Fruit fly (Drosophila melanogaster) whole organism, wandering third instar larva: ENCODE measurements around the gene t-Grip84.

Source experiments
- Abd-B ChIP-seq: fragments of >200 bp; optimal IDR thresholded peaks from 2 replicates; lab custom pipeline; 2017; ENCODE audit warnings: missing biosample characterization, missing genetic modification characterization
- CrebA ChIP-seq: fragments of 200-800 bp; sonication (Bioruptor generic); optimal IDR thresholded peaks from 2 replicates; lab custom pipeline; 2016; ENCODE audit warnings: missing biosample characterization, mild to moderate bottlenecking, missing genetic modification characterization, borderline replicate concordance
- Dfd ChIP-seq: fragments of >200 bp; optimal IDR thresholded peaks from 2 replicates; lab custom pipeline; 2017; ENCODE audit warnings: missing biosample characterization, missing genetic modification characterization
- Hr83 ChIP-seq: fragments of 200-300 bp; sonication (Bioruptor generic); optimal IDR thresholded peaks from 2 replicates; lab custom pipeline; 2016; ENCODE audit warnings: missing biosample characterization, mild to moderate bottlenecking, missing genetic modification characterization, moderate library complexity; ENCODE audit not compliant: poor library complexity, severe bottlenecking
- N ChIP-seq: fragments of >200 bp; optimal IDR thresholded peaks from 2 replicates; lab custom pipeline; 2018; ENCODE audit warnings: missing biosample characterization, missing external identifiers, missing genetic modification characterization
- Sp1 ChIP-seq: fragments of 200-800 bp; sonication (Bioruptor generic); optimal IDR thresholded peaks from 3 replicates; lab custom pipeline; 2019; ENCODE audit warnings: missing biosample characterization, mild to moderate bottlenecking, missing genetic modification characterization, moderate library complexity
- brk ChIP-seq: fragments of 200-800 bp; sonication (Bioruptor generic); optimal IDR thresholded peaks from 2 replicates; lab custom pipeline; 2016; ENCODE audit warnings: missing biosample characterization, mild to moderate bottlenecking, missing genetic modification characterization
- ey ChIP-seq: fragments of 200-800 bp; sonication (Bioruptor generic); optimal IDR thresholded peaks from 2 replicates; lab custom pipeline; 2016; ENCODE audit warnings: missing biosample characterization, missing genetic modification characterization
- foxo ChIP-seq, 2 experiments: fragments of 200-800 bp; sonication (Bioruptor generic); optimal IDR thresholded peaks; 2 replicates in 1 of 2; 3 replicates in 1 of 2; lab custom pipeline; 2016 to 2017; ENCODE audit warnings: missing biosample characterization in 2 of 2, missing genetic modification characterization in 2 of 2
- fru ChIP-seq: fragments of 200-800 bp; sonication (Bioruptor generic); optimal IDR thresholded peaks from 3 replicates; lab custom pipeline; 2016; ENCODE audit warnings: missing biosample characterization, mild to moderate bottlenecking, missing genetic modification characterization
- h ChIP-seq: fragments of 200-800 bp; sonication (Bioruptor generic); optimal IDR thresholded peaks from 3 replicates; lab custom pipeline; 2016; ENCODE audit warnings: missing biosample characterization, mild to moderate bottlenecking, missing genetic modification characterization
- lola ChIP-seq: fragments of >200 bp; optimal IDR thresholded peaks from 2 replicates; lab custom pipeline; 2017; ENCODE audit warnings: missing biosample characterization, missing genetic modification characterization
- pan ChIP-seq: fragments of >200 bp; optimal IDR thresholded peaks from 2 replicates; lab custom pipeline; 2017
- rgr ChIP-seq: fragments of 200-800 bp; sonication (Bioruptor generic); optimal IDR thresholded peaks from 3 replicates; lab custom pipeline; 2016; ENCODE audit warnings: missing biosample characterization, mild to moderate bottlenecking, missing genetic modification characterization

Gene t-Grip84

dm6 chr3L:7541068-7541467 lies 49.7 kb downstream of the t-Grip84 start, which contains the start of gene CG32374:
Gene CG32374, minus strand, starts transcription at chr3L:7541168.
- TF ChIP-seq ey = no peak
- TF ChIP-seq fru (GFP tag; lab: Kevin White, UChicago) = no peak
- TF ChIP-seq Hr83 (GFP tag; lab: Kevin White, UChicago) = no peak
- TF ChIP-seq Abd-B = no peak
- no peak for TF ChIP-seq pan (lab: Kevin White, UChicago)
- TF ChIP-seq Dfd (GFP tag; lab: Kevin White, UChicago) = no peak
- TF ChIP-seq foxo (GFP tag; optimal IDR thresholded peaks at IDR 0.05; lab: Kevin White, UChicago) = no peak
- TF ChIP-seq N (GFP tag; lab: Kevin White, UChicago) = no peak
- TF ChIP-seq rgr (GFP tag; lab: Kevin White, UChicago) = no peak

- TF ChIP-seq CrebA (GFP tag; lab: Kevin White, UChicago) = no peak
- no peak for TF ChIP-seq Sp1 (GFP tag; lab: Kevin White, UChicago)
- TF ChIP-seq brk (GFP tag; lab: Kevin White, UChicago) = no peak
- no peak for TF ChIP-seq lola (GFP tag; lab: Kevin White, UChicago)
- no peak for TF ChIP-seq h (GFP tag; lab: Kevin White, UChicago)
- TF ChIP-seq, all 38 proteins: peak for 0
Measured at dm6 chr3L:7539736-7540135, 51.1 kb downstream of the t-Grip84 start, which contains the start of gene CG16998. Gene CG16998, minus strand, starts transcription at chr3L:7539836.
